3 fruit fly cellular contexts compared by ENCODE assay signal in genomic region chr2L:7885271-7885670, dm6.
TF ChIP-seq lines count a peak whose summit lies in the region.

SmE (minus strand) TSS chr2L:7885450.
CG34132 (plus strand) TSS chr2L:7885503.

- TF ChIP-seq CTCF in S2 (optimal IDR thresholded peaks at IDR 0.05; lab: Kevin White, UChicago): peak; percentile 40 to 44
- TF ChIP-seq CTCF in whole organism, embryonic (GFP tag; optimal IDR thresholded peaks at IDR 0.05; lab: Kevin White, UChicago): no peak

TF ChIP-seq in whole organism, embryonic, 481 proteins besides CTCF, POLR2A, EP300 and RAD21 (continues in another document):
- no peak for TF ChIP-seq CG7987 (GFP tag; optimal IDR thresholded peaks at IDR 0.05; lab: Kevin White, UChicago)
- peak; percentile 56 for TF ChIP-seq Dp (GFP tag; optimal IDR thresholded peaks at IDR 0.05; lab: Kevin White, UChicago)
- peak; percentile 84 for TF ChIP-seq MBD-R2 (GFP tag; IDR thresholded peaks at IDR 0.05; lab: Robert Waterston, UW)
- peak; percentile 98 for TF ChIP-seq Opbp (GFP tag; IDR thresholded peaks at IDR 0.05; lab: Robert Waterston, UW; ENCODE audit: partially characterized antibody)
- TF ChIP-seq TFAM (GFP tag; optimal IDR thresholded peaks at IDR 0.05; lab: Kevin White, UChicago): no peak
- peak; percentile 97 for TF ChIP-seq mld (GFP tag; IDR thresholded peaks at IDR 0.05; lab: Robert Waterston, UW; ENCODE audit: partially characterized antibody)
- TF ChIP-seq grau (tag; optimal IDR thresholded peaks at IDR 0.05; lab: Kevin White, UChicago): no peak
- no peak for TF ChIP-seq onecut (GFP tag; IDR thresholded peaks at IDR 0.05; lab: Robert Waterston, UW)
- 0 out of 3 replicates have a peak, but pooled peaks have one; percentile 36 for TF ChIP-seq CG2199 (GFP tag; IDR thresholded peaks at IDR 0.05; lab: Robert Waterston, UW)
- peak; percentile 66 for TF ChIP-seq MESR4 (GFP tag; optimal IDR thresholded peaks at IDR 0.05; lab: Kevin White, UChicago)
- peak; percentile 91 for TF ChIP-seq nerfin-2 (GFP tag; IDR thresholded peaks at IDR 0.05; lab: Robert Waterston, UW; ENCODE audit: partially characterized antibody)
- TF ChIP-seq CrebB (tag; optimal IDR thresholded peaks at IDR 0.05; lab: Kevin White, UChicago): no peak
- TF ChIP-seq CG12769 (tag; optimal IDR thresholded peaks at IDR 0.05; lab: Kevin White, UChicago): no peak
- TF ChIP-seq Hey (tag; optimal IDR thresholded peaks at IDR 0.05; lab: Kevin White, UChicago): no peak
- TF ChIP-seq CG9797 (GFP tag; optimal IDR thresholded peaks at IDR 0.05; lab: Kevin White, UChicago): peak; percentile 73
- peak; percentile 91 for TF ChIP-seq CG14860 (GFP tag; IDR thresholded peaks at IDR 0.05; lab: Robert Waterston, UW; ENCODE audit: partially characterized antibody)
- TF ChIP-seq CG43689 (GFP tag; IDR thresholded peaks at IDR 0.05; lab: Robert Waterston, UW): no peak
- peak; percentile 72 for TF ChIP-seq Sin3A (optimal IDR thresholded peaks at IDR 0.05; lab: Kevin White, UChicago)
- TF ChIP-seq CG42726 (GFP tag; IDR thresholded peaks at IDR 0.05; lab: Robert Waterston, UW; ENCODE audit: partially characterized antibody): peak; percentile 99
- peak; percentile 94 for TF ChIP-seq CG13287 (GFP tag; IDR thresholded peaks at IDR 0.05; lab: Robert Waterston, UW; ENCODE audit: partially characterized antibody)
- peak; percentile 98 for TF ChIP-seq Bgb (GFP tag; IDR thresholded peaks at IDR 0.05; lab: Robert Waterston, UW; ENCODE audit: partially characterized antibody)
- no peak for TF ChIP-seq Ssrp (tag; optimal IDR thresholded peaks at IDR 0.05; lab: Kevin White, UChicago)
- TF ChIP-seq luna (GFP tag; optimal IDR thresholded peaks at IDR 0.05; lab: Kevin White, UChicago): no peak
- peak; percentile 30 for TF ChIP-seq phol (tag; optimal IDR thresholded peaks at IDR 0.05; lab: Kevin White, UChicago)
- TF ChIP-seq gcm2 (GFP tag; optimal IDR thresholded peaks at IDR 0.05; lab: Kevin White, UChicago): no peak
- TF ChIP-seq CG18262 (tag; optimal IDR thresholded peaks at IDR 0.05; lab: Kevin White, UChicago): no peak
- TF ChIP-seq CG34224 (GFP tag; IDR thresholded peaks at IDR 0.05; lab: Robert Waterston, UW; ENCODE audit: partially characterized antibody): peak; percentile 92
- 0 out of 2 replicates have a peak, but pooled peaks have one; percentile 16 for TF ChIP-seq NFAT (GFP tag; IDR thresholded peaks at IDR 0.05; lab: Robert Waterston, UW)
- TF ChIP-seq Jarid2 (GFP tag; optimal IDR thresholded peaks at IDR 0.05; lab: Kevin White, UChicago): no peak
- TF ChIP-seq CG34376 (GFP tag; optimal IDR thresholded peaks at IDR 0.05; lab: Kevin White, UChicago): no peak
- TF ChIP-seq CG13123 (GFP tag; optimal IDR thresholded peaks at IDR 0.05; lab: Kevin White, UChicago): no peak
- no peak for TF ChIP-seq CG8359 (GFP tag; optimal IDR thresholded peaks at IDR 0.05; lab: Kevin White, UChicago; ENCODE audit: borderline replicate concordance)
- TF ChIP-seq CG16813 (GFP tag; IDR thresholded peaks at IDR 0.05; lab: Robert Waterston, UW; ENCODE audit: partially characterized antibody): peak; percentile 98
- TF ChIP-seq pzg (GFP tag; optimal IDR thresholded peaks at IDR 0.05; lab: Kevin White, UChicago): peak; percentile 88
- TF ChIP-seq stwl (tag; optimal IDR thresholded peaks at IDR 0.05; lab: Kevin White, UChicago): peak; percentile 59
- peak; percentile 97 for TF ChIP-seq Dref (GFP tag; IDR thresholded peaks at IDR 0.05; lab: Robert Waterston, UW)
- TF ChIP-seq Asciz (GFP tag; optimal IDR thresholded peaks at IDR 0.05; lab: Kevin White, UChicago): no peak
- TF ChIP-seq CG6765 (GFP tag; optimal IDR thresholded peaks at IDR 0.05; lab: Kevin White, UChicago): no peak
- TF ChIP-seq fd64A (GFP tag; optimal IDR thresholded peaks at IDR 0.05; lab: Kevin White, UChicago): no peak
- no peak for TF ChIP-seq CG4328 (GFP tag; optimal IDR thresholded peaks at IDR 0.05; lab: Kevin White, UChicago)
- no peak for TF ChIP-seq CG8944 (GFP tag; optimal IDR thresholded peaks at IDR 0.05; lab: Kevin White, UChicago)
- TF ChIP-seq CG4360 (GFP tag; IDR thresholded peaks at IDR 0.05; lab: Robert Waterston, UW): no peak
- TF ChIP-seq HHEX (GFP tag; optimal IDR thresholded peaks at IDR 0.05; lab: Kevin White, UChicago): no peak

TF ChIP-seq in whole organism, wandering third instar larva, 38 proteins besides CTCF, POLR2A, EP300 and RAD21:
- TF ChIP-seq Sp1 (GFP tag; optimal IDR thresholded peaks at IDR 0.05; lab: Kevin White, UChicago) (no peak), Hnf4 (GFP tag; optimal IDR thresholded peaks at IDR 0.05; lab: Kevin White, UChicago) (peak; percentile 5), Abd-B (GFP tag; optimal IDR thresholded peaks at IDR 0.05; lab: Kevin White, UChicago) (no peak), usp (GFP tag; optimal IDR thresholded peaks at IDR 0.05; lab: Kevin White, UChicago) (no peak), psq (GFP tag; optimal IDR thresholded peaks at IDR 0.05; lab: Kevin White, UChicago) (no peak), Rel (GFP tag; optimal IDR thresholded peaks at IDR 0.05; lab: Kevin White, UChicago) (no peak), Rel (tag; optimal IDR thresholded peaks at IDR 0.05; lab: Kevin White, UChicago) (peak; percentile 51)
TF ChIP-seq in whole organism, wandering third instar larva: peak in this region for 2.
